Worm (Caenorhabditis elegans): ENCODE data around the gene seu-1.

Gene seu-1

ce11 chrIV:6321667-6322066 is 7.8 kb upstream of the seu-1 start, which contains the start of gene Y73B6BL.29 (continued):
- TF ChIP-seq ets-4 (GFP tag; optimal IDR thresholded peaks at IDR 0.05) (no peak), ztf-3 (GFP tag; optimal IDR thresholded peaks at IDR 0.05) (no peak), fkh-3 (tag; optimal IDR thresholded peaks at IDR 0.05) (no peak), ceh-100 (GFP tag; IDR thresholded peaks at IDR 0.05) (peak; percentile 73; the same call in 1 of the 2 replicates), nfya-2 (GFP tag; IDR thresholded peaks at IDR 0.05) (no peak), B0035.1 (tag; optimal IDR thresholded peaks at IDR 0.05) (peak; percentile 78), egl-44 (GFP tag; IDR thresholded peaks at IDR 0.05) (no peak), attf-3 (GFP tag; conservative IDR thresholded peaks at IDR 0.05) (peak; percentile 53), rcor-1 (GFP tag; IDR thresholded peaks at IDR 0.05) (peak; percentile 83), snpc-3.4 (tag; optimal IDR thresholded peaks at IDR 0.05) (peak; percentile 5), tbp1 (GFP tag; optimal IDR thresholded peaks at IDR 0.05) (peak; percentile 70), lsl-1 (GFP tag; optimal IDR thresholded peaks at IDR 0.05) (peak; percentile 55), hmg-1.2 (GFP tag; IDR thresholded peaks at IDR 0.05) (peak; percentile 92), ztf-25 (GFP tag; IDR thresholded peaks at IDR 0.05) (peak; percentile 78), chd-7 (tag; optimal IDR thresholded peaks at IDR 0.05) (peak; percentile 56), let-526 (GFP tag; IDR thresholded peaks at IDR 0.05) (no peak), D2030.7 (GFP tag; IDR thresholded peaks at IDR 0.05) (peak; percentile 63; the same call in 1 of the 2 replicates), F49E8.2 (tag; optimal IDR thresholded peaks at IDR 0.05; ENCODE audit: insufficient read depth) (no peak), madf-3 (GFP tag; IDR thresholded peaks at IDR 0.05) (peak; percentile 82), gei-17 (GFP tag; optimal IDR thresholded peaks at IDR 0.05) (peak; percentile 7), snpc-1.3 (tag; optimal IDR thresholded peaks at IDR 0.05; ENCODE audit: insufficient read depth) (peak; percentile 66), F22D6.2 (tag; optimal IDR thresholded peaks at IDR 0.05) (peak; percentile 40), tlf-1 (GFP tag; optimal IDR thresholded peaks at IDR 0.05) (peak; percentile 69), tbx-9 (tag; optimal IDR thresholded peaks at IDR 0.05; ENCODE audit: borderline replicate concordance) (no peak), dpl-1 (GFP tag; optimal IDR thresholded peaks at IDR 0.05) (peak; percentile 80), ceh-58 (GFP tag; IDR thresholded peaks at IDR 0.05) (no peak), zim-3 (tag; optimal IDR thresholded peaks at IDR 0.05) (peak; percentile 46), Y67H2A.10 (GFP tag; conservative IDR thresholded peaks at IDR 0.05) (no peak), repo-1 (tag; optimal IDR thresholded peaks at IDR 0.05) (peak; percentile 35), B0261.1 (tag; optimal IDR thresholded peaks at IDR 0.05) (peak; percentile 12), snpc-4 (GFP tag; optimal IDR thresholded peaks at IDR 0.05) (peak; percentile 74), snpc-4 (tag; optimal IDR thresholded peaks at IDR 0.05) (peak; percentile 54 to 87 (median 78)), madf-10 (tag; optimal IDR thresholded peaks at IDR 0.05) (peak; percentile 72), lag-1 (GFP tag; IDR thresholded peaks at IDR 0.05) (no peak), sea-2 (GFP tag; IDR thresholded peaks at IDR 0.05) (0 out of 2 replicates have a peak, but pooled peaks have one; percentile 58), B0336.3 (GFP tag; IDR thresholded peaks at IDR 0.05) (0 out of 2 replicates have a peak, but pooled peaks have one; percentile 35), F57C9.4 (tag; optimal IDR thresholded peaks at IDR 0.05) (no peak), xnd-1 (tag; optimal IDR thresholded peaks at IDR 0.05) (no peak), lin-40 (tag; optimal IDR thresholded peaks at IDR 0.05) (peak; percentile 85), Y53G8AR.9 (GFP tag; conservative IDR thresholded peaks at IDR 0.05) (peak; percentile 84), let-607 (tag; optimal IDR thresholded peaks at IDR 0.05) (peak; percentile 23 to 80), ceh-27 (GFP tag; optimal IDR thresholded peaks at IDR 0.05) (peak; percentile 96), F55B11.4 (tag; optimal IDR thresholded peaks at IDR 0.05; ENCODE audit: borderline replicate concordance, insufficient read depth) (no peak), lin-35 (GFP tag; optimal IDR thresholded peaks at IDR 0.05) (peak in 2 of 3 experiments; percentile 69 to 95), mxl-1 (tag; optimal IDR thresholded peaks at IDR 0.05) (no peak), nhr-120 (GFP tag; IDR thresholded peaks at IDR 0.05) (no peak), ekl-4 (GFP tag; IDR thresholded peaks at IDR 0.05) (peak; percentile 85), aptf-2 (GFP tag; conservative IDR thresholded peaks at IDR 0.05) (peak; percentile 72)
